Worm (Caenorhabditis elegans) whole organism, early embryonic: ENCODE measurements around the gene arrd-25.

Experiments
- aly-1 ChIP-seq: sonication (generic microtip); optimal IDR thresholded peaks from 2 replicates; lab custom pipeline; 2016; ENCODE audit warnings: missing genetic modification characterization, missing compliant biosample characterization
- ama-1 ChIP-seq: fragments of 150-350 bp; optimal IDR thresholded peaks from 2 replicates; lab custom pipeline; 2014
- flt-1 ChIP-seq: fragments of 200-800 bp; sonication (Bioruptor generic); IDR thresholded peaks from 2 replicates; pipeline ENCODE4 v1.3.6; 2022; ENCODE audit warnings: missing genetic modification characterization, missing compliant biosample characterization
- tbx-11 ChIP-seq: fragments of 200-800 bp; sonication (Bioruptor generic); IDR thresholded peaks from 2 replicates; pipeline ENCODE4 v1.3.6; 2022; ENCODE audit warnings: missing genetic modification characterization, missing compliant biosample characterization
- tra-4 ChIP-seq: sonication (generic microtip); optimal IDR thresholded peaks from 2 replicates; lab custom pipeline; 2017; ENCODE audit warnings: missing genetic modification characterization, missing compliant biosample characterization

- TF ChIP-seq flt-1 (GFP tag; lab: Robert Waterston, UW), result no peak
- TF ChIP-seq ama-1 (lab: Kevin White, UChicago), result no peak
- TF ChIP-seq tbx-11 (GFP tag; lab: Robert Waterston, UW), result no peak
- no peak for TF ChIP-seq tra-4 (tag; lab: Kevin White, UChicago)
- no peak for TF ChIP-seq aly-1 (tag; lab: Kevin White, UChicago)
Observed at ce11 chrX:14049235-14049634, 15.6 kb downstream of the arrd-25 start, which contains the start of gene dyc-1.
